Fruit fly (Drosophila melanogaster): Measurements from ENCODE around the gene CG4751.
A peak's percentile ranks its signal among the peaks of the same experiment; 100 is the strongest.

CG4751 gene

DNA sequence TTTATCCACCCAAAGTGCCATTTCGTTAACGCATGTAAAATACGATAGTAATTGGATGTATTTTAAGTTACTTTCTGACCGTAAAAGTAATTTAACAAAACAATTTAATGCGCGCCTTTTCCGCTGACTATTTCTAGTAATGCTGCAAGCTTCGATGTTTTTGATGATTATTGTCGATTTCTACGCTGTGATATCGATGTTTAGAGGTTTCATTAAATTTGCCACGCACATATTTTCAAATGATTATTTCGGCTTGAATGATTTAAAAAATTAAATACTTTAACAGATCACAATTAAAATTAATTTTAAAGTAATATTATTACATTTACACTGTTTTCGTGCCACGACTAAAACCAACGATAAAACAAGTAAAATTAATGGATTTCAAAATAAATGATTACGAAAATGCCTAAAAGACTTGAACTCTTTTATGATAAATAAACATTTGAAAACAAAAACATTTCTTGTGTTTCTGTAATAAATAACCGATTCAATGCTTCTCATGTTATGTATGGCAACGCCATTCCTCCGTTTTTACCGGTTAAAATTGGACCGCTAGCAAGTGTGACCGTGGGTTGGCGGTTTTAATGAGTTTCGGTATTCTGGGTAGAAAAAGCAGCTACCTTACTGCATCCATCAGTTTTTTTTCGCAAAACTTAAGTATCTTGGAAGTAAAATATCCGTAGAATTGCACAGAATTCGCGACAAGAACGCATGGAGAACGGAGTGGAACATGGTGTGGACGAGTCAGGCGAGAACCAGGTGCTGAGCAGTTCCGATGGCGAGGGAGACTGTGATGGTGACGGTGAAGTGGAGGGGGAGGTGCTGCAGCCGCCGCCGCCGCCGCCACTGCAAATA, at the start of gene CG4751, which contains the start of gene RfC38 (continued):
- TF ChIP-seq CG1832 (GFP tag; optimal IDR thresholded peaks at IDR 0.05): no peak
- no peak for TF ChIP-seq eve (GFP tag; optimal IDR thresholded peaks at IDR 0.05)
- TF ChIP-seq CG10431 (GFP tag; optimal IDR thresholded peaks at IDR 0.05): no peak
- no peak for TF ChIP-seq CG10462 (GFP tag; optimal IDR thresholded peaks at IDR 0.05)
- TF ChIP-seq nmo (GFP tag; optimal IDR thresholded peaks at IDR 0.05): peak; percentile 39
- peak; percentile 48 for TF ChIP-seq Sry-δ (GFP tag; optimal IDR thresholded peaks at IDR 0.05)
- no peak for TF ChIP-seq CG11093 (GFP tag; IDR thresholded peaks at IDR 0.05)
- TF ChIP-seq ssp (GFP tag; IDR thresholded peaks at IDR 0.05): no peak
- TF ChIP-seq aop (GFP tag; IDR thresholded peaks at IDR 0.05): no peak
- TF ChIP-seq CG16863 (GFP tag; optimal IDR thresholded peaks at IDR 0.05): no peak
- no peak for TF ChIP-seq sisA (GFP tag; IDR thresholded peaks at IDR 0.05)
- TF ChIP-seq sim (GFP tag; IDR thresholded peaks at IDR 0.05): no peak
- no peak for TF ChIP-seq fd96Cb (tag; optimal IDR thresholded peaks at IDR 0.05)
- peak; percentile 12 for TF ChIP-seq lilli (GFP tag; optimal IDR thresholded peaks at IDR 0.05)
- TF ChIP-seq CG13775 (GFP tag; optimal IDR thresholded peaks at IDR 0.05): peak; percentile 31
- TF ChIP-seq CG7745 (tag; optimal IDR thresholded peaks at IDR 0.05): no peak
- no peak for TF ChIP-seq Atf-2 (GFP tag; optimal IDR thresholded peaks at IDR 0.05)
- peak; percentile 67 for TF ChIP-seq knrl (GFP tag; IDR thresholded peaks at IDR 0.05; ENCODE audit: partially characterized antibody)
- no peak; the same call in 1 of the 2 replicates for TF ChIP-seq CkIIα-i1 (GFP tag; IDR thresholded peaks at IDR 0.05)
- peak; percentile 12 for TF ChIP-seq dmrt11E (tag; optimal IDR thresholded peaks at IDR 0.05)
- peak; percentile 2 for TF ChIP-seq CG30403 (GFP tag; optimal IDR thresholded peaks at IDR 0.05)
- peak; percentile 68 for TF ChIP-seq unc-4 (GFP tag; IDR thresholded peaks at IDR 0.05; ENCODE audit: partially characterized antibody)
- TF ChIP-seq B-H1 (GFP tag; IDR thresholded peaks at IDR 0.05): no peak
- TF ChIP-seq CG4328 (GFP tag; optimal IDR thresholded peaks at IDR 0.05): no peak
- TF ChIP-seq zf30C (GFP tag; optimal IDR thresholded peaks at IDR 0.05): no peak
- no peak for TF ChIP-seq nom (GFP tag; optimal IDR thresholded peaks at IDR 0.05)
- peak; percentile 19 for TF ChIP-seq Fer3 (tag; optimal IDR thresholded peaks at IDR 0.05)
- TF ChIP-seq CG32532 (GFP tag; IDR thresholded peaks at IDR 0.05): no peak
- TF ChIP-seq CG4424 (GFP tag; optimal IDR thresholded peaks at IDR 0.05): peak; percentile 15
- TF ChIP-seq pan (optimal IDR thresholded peaks at IDR 0.05): no peak
- TF ChIP-seq pan (GFP tag; optimal IDR thresholded peaks at IDR 0.05 in 1 of 2, IDR thresholded peaks at IDR 0.05 in 1 of 2): no peak
- TF ChIP-seq CG4820 (GFP tag; optimal IDR thresholded peaks at IDR 0.05): no peak
- no peak for TF ChIP-seq CG9437 (GFP tag; optimal IDR thresholded peaks at IDR 0.05)
- no peak for TF ChIP-seq CG11085 (GFP tag; IDR thresholded peaks at IDR 0.05)
- no peak for TF ChIP-seq Nf-YA (GFP tag; IDR thresholded peaks at IDR 0.05)
- no peak for TF ChIP-seq CG3065 (GFP tag; optimal IDR thresholded peaks at IDR 0.05)
- TF ChIP-seq Hand (GFP tag; optimal IDR thresholded peaks at IDR 0.05): no peak
- peak; percentile 73 for TF ChIP-seq BEAF-32 (GFP tag; optimal IDR thresholded peaks at IDR 0.05)
- TF ChIP-seq BtbVII (GFP tag; optimal IDR thresholded peaks at IDR 0.05): no peak
- TF ChIP-seq CG4617 (GFP tag; optimal IDR thresholded peaks at IDR 0.05; ENCODE audit: borderline replicate concordance): peak; percentile 94
- peak; percentile 73 for TF ChIP-seq Doc3 (GFP tag; IDR thresholded peaks at IDR 0.05; ENCODE audit: partially characterized antibody)
- no peak for TF ChIP-seq CG8281 (tag; optimal IDR thresholded peaks at IDR 0.05)
- TF ChIP-seq CG3163 (GFP tag; optimal IDR thresholded peaks at IDR 0.05): no peak
- TF ChIP-seq lbe (GFP tag; optimal IDR thresholded peaks at IDR 0.05): no peak
- no peak for TF ChIP-seq Bteb2 (GFP tag; optimal IDR thresholded peaks at IDR 0.05)
- peak; percentile 57; the same call in 1 of the 3 replicates for TF ChIP-seq vnd (GFP tag; IDR thresholded peaks at IDR 0.05; ENCODE audit: partially characterized antibody)
- no peak for TF ChIP-seq Elba2 (GFP tag; optimal IDR thresholded peaks at IDR 0.05)
- no peak for TF ChIP-seq kay (GFP tag; optimal IDR thresholded peaks at IDR 0.05)
- TF ChIP-seq CG11723 (GFP tag; optimal IDR thresholded peaks at IDR 0.05): no peak

All from whole organism, embryonic.